Worm (Caenorhabditis elegans) whole organism, mixed stage, embryonic: ENCODE data around the gene hsp-43.
A peak's percentile ranks its signal among the peaks of the same experiment; 100 is the strongest.

Source experiments
- M03D4.4 ChIP-seq: sonication (generic microtip); optimal IDR thresholded peaks from 2 replicates; lab custom pipeline; 2017; ENCODE audit warnings: mild to moderate bottlenecking, missing genetic modification characterization, missing compliant biosample characterization
- bed-3 ChIP-seq: fragments of 200-800 bp; sonication (Bioruptor generic); optimal IDR thresholded peaks from 3 replicates; lab custom pipeline; 2018; ENCODE audit warnings: mild to moderate bottlenecking, missing genetic modification characterization, moderate library complexity, missing compliant biosample characterization
- blmp-1 ChIP-seq: fragments of 150-350 bp; optimal IDR thresholded peaks from 2 replicates; lab custom pipeline; 2014; ENCODE audit warnings: missing biosample characterization, missing genetic modification characterization
- ceh-39 ChIP-seq: fragments of 150-350 bp; optimal IDR thresholded peaks from 2 replicates; lab custom pipeline; 2014; ENCODE audit warnings: missing biosample characterization, missing genetic modification characterization
- ceh-43 ChIP-seq: fragments of 200-800 bp; sonication (Bioruptor generic); optimal IDR thresholded peaks from 2 replicates; lab custom pipeline; 2018; ENCODE audit warnings: mild to moderate bottlenecking, missing genetic modification characterization, moderate library complexity, missing compliant biosample characterization
- ceh-83 ChIP-seq: fragments of 200-800 bp; sonication (Bioruptor generic); optimal IDR thresholded peaks from 2 replicates; lab custom pipeline; 2018; ENCODE audit warnings: mild to moderate bottlenecking, missing genetic modification characterization, missing compliant biosample characterization
- ces-1 ChIP-seq: fragments of 150-350 bp; optimal IDR thresholded peaks from 2 replicates; lab custom pipeline; 2014; ENCODE audit warnings: missing biosample characterization, missing genetic modification reagents, missing genetic modification characterization
- cnd-1 ChIP-seq: fragments of 200-800 bp; sonication (Bioruptor generic); optimal IDR thresholded peaks from 2 replicates; lab custom pipeline; 2018; ENCODE audit warnings: mild to moderate bottlenecking, missing genetic modification characterization, missing compliant biosample characterization
- drap-1 ChIP-seq: fragments of 200-800 bp; sonication (Bioruptor generic); optimal IDR thresholded peaks from 3 replicates; lab custom pipeline; 2018; ENCODE audit warnings: mild to moderate bottlenecking, missing genetic modification characterization, missing compliant biosample characterization
- elt-1 ChIP-seq: sonication (generic microtip); optimal IDR thresholded peaks from 2 replicates; lab custom pipeline; 2017; ENCODE audit warnings: missing genetic modification characterization, mild to moderate bottlenecking, missing compliant biosample characterization, antibody characterized with exemption, moderate library complexity, borderline replicate concordance; ENCODE audit not compliant: insufficient read depth
- elt-3 ChIP-seq: fragments of 150-350 bp; optimal IDR thresholded peaks from 2 replicates; lab custom pipeline; 2014; ENCODE audit warnings: missing biosample characterization, missing genetic modification characterization
- flh-1 ChIP-seq: fragments of 200-800 bp; sonication (Bioruptor generic); optimal IDR thresholded peaks from 2 replicates; lab custom pipeline; 2018; ENCODE audit warnings: mild to moderate bottlenecking, missing genetic modification characterization, moderate library complexity, missing compliant biosample characterization
- ham-2 ChIP-seq: fragments of 200-800 bp; sonication (Bioruptor generic); optimal IDR thresholded peaks from 2 replicates; lab custom pipeline; 2018; ENCODE audit warnings: mild to moderate bottlenecking, missing genetic modification characterization, missing compliant biosample characterization
- hlh-1 ChIP-seq: fragments of 150-350 bp; optimal IDR thresholded peaks from 2 replicates; lab custom pipeline; 2014; ENCODE audit warnings: missing biosample characterization, missing genetic modification reagents, missing genetic modification characterization
- lin-13 ChIP-seq: fragments of 150-350 bp; optimal IDR thresholded peaks from 2 replicates; lab custom pipeline; 2014; ENCODE audit warnings: missing biosample characterization, missing genetic modification characterization
- lin-32 ChIP-seq: fragments of 200-800 bp; sonication (Bioruptor generic); optimal IDR thresholded peaks from 2 replicates; lab custom pipeline; 2018; ENCODE audit warnings: mild to moderate bottlenecking, missing genetic modification characterization, missing compliant biosample characterization
- lsy-2 ChIP-seq: fragments of 150-350 bp; optimal IDR thresholded peaks from 2 replicates; lab custom pipeline; 2014; ENCODE audit warnings: missing biosample characterization, missing genetic modification characterization
- mab-5 ChIP-seq: fragments of 150-350 bp; optimal IDR thresholded peaks from 2 replicates; lab custom pipeline; 2014; ENCODE audit warnings: missing biosample characterization, missing genetic modification characterization
- mep-1 ChIP-seq: fragments of 150-350 bp; optimal IDR thresholded peaks from 2 replicates; lab custom pipeline; 2017; ENCODE audit warnings: missing biosample characterization, missing genetic modification reagents, missing genetic modification characterization, inconsistent platforms
- mls-2 ChIP-seq: sonication (generic microtip); optimal IDR thresholded peaks from 2 replicates; lab custom pipeline; 2016; ENCODE audit warnings: mild to moderate bottlenecking, missing genetic modification characterization, moderate library complexity, missing compliant biosample characterization
- nhr-12 ChIP-seq: fragments of 150-350 bp; optimal IDR thresholded peaks from 2 replicates; lab custom pipeline; 2014; ENCODE audit warnings: missing biosample characterization, missing genetic modification characterization
- nhr-2 ChIP-seq: fragments of 150-350 bp; optimal IDR thresholded peaks from 2 replicates; lab custom pipeline; 2014; ENCODE audit warnings: missing biosample characterization, missing genetic modification characterization
- nhr-237 ChIP-seq: fragments of 150-350 bp; optimal IDR thresholded peaks from 2 replicates; lab custom pipeline; 2014; ENCODE audit warnings: missing biosample characterization, missing genetic modification characterization
- nhr-28 ChIP-seq: fragments of 150-350 bp; optimal IDR thresholded peaks from 2 replicates; lab custom pipeline; 2014; ENCODE audit warnings: missing biosample characterization, missing genetic modification characterization
- nhr-76 ChIP-seq: sonication (generic microtip); optimal IDR thresholded peaks from 2 replicates; lab custom pipeline; 2017; ENCODE audit warnings: missing biosample characterization, missing genetic modification characterization
- pha-4 ChIP-seq: fragments of 150-350 bp; optimal IDR thresholded peaks from 2 replicates; lab custom pipeline; 2018; ENCODE audit warnings: missing biosample characterization, missing genetic modification reagents, missing genetic modification characterization
- sem-2 ChIP-seq: fragments of 200-800 bp; sonication (Bioruptor generic); optimal IDR thresholded peaks from 2 replicates; lab custom pipeline; 2018; ENCODE audit warnings: mild to moderate bottlenecking, missing genetic modification characterization, missing compliant biosample characterization
- snpc-4 ChIP-seq: fragments of 150-350 bp; optimal IDR thresholded peaks from 2 replicates; lab custom pipeline; 2014; ENCODE audit warnings: missing biosample characterization, missing genetic modification characterization
- sptf-1 ChIP-seq: sonication (generic microtip); optimal IDR thresholded peaks from 2 replicates; lab custom pipeline; 2017; ENCODE audit warnings: mild to moderate bottlenecking, missing genetic modification characterization, moderate library complexity, missing compliant biosample characterization
- tbx-8 ChIP-seq: fragments of 200-800 bp; sonication (Bioruptor generic); optimal IDR thresholded peaks from 2 replicates; lab custom pipeline; 2018; ENCODE audit warnings: mild to moderate bottlenecking, missing genetic modification characterization, moderate library complexity, missing compliant biosample characterization
- unc-120 ChIP-seq: sonication (generic microtip); optimal IDR thresholded peaks from 2 replicates; lab custom pipeline; 2017; ENCODE audit warnings: missing genetic modification characterization, missing compliant biosample characterization; ENCODE audit not compliant: poor library complexity, severe bottlenecking
- unc-39 ChIP-seq: fragments of 150-350 bp; optimal IDR thresholded peaks from 2 replicates; lab custom pipeline; 2014; ENCODE audit warnings: missing biosample characterization, missing genetic modification characterization
- unc-62 ChIP-seq: fragments of 150-350 bp; optimal IDR thresholded peaks from 2 replicates; lab custom pipeline; 2014; ENCODE audit warnings: missing biosample characterization, missing genetic modification reagents, missing genetic modification characterization
- zip-8 ChIP-seq: fragments of 150-350 bp; optimal IDR thresholded peaks from 2 replicates; lab custom pipeline; 2014; ENCODE audit warnings: missing biosample characterization, missing genetic modification characterization
- ztf-11 ChIP-seq: fragments of 150-350 bp; optimal IDR thresholded peaks from 2 replicates; lab custom pipeline; 2014; ENCODE audit warnings: missing biosample characterization, missing genetic modification characterization

Gene hsp-43

ce11 chrX:6224841-6225240 is 10.5 kb downstream of the hsp-43 start:
- TF ChIP-seq mep-1 (tag; lab: Kevin White, UChicago) (no peak), zip-8 (tag; lab: Kevin White, UChicago) (no peak), cnd-1 (tag; lab: Kevin White, UChicago) (peak; percentile 82), nhr-12 (tag; lab: Kevin White, UChicago) (no peak), ces-1 (GFP tag; lab: Kevin White, UChicago) (no peak), blmp-1 (tag; lab: Kevin White, UChicago) (no peak), unc-120 (peak; percentile 72), nhr-2 (tag; lab: Kevin White, UChicago) (no peak), nhr-28 (no peak), unc-39 (tag; lab: Kevin White, UChicago) (no peak), ztf-11 (tag; lab: Kevin White, UChicago) (no peak), tbx-8 (GFP tag; lab: Kevin White, UChicago) (no peak), lsy-2 (tag; lab: Kevin White, UChicago) (no peak), lin-32 (GFP tag; lab: Kevin White, UChicago) (peak; percentile 28), snpc-4 (tag; lab: Kevin White, UChicago) (no peak), nhr-237 (tag; lab: Kevin White, UChicago) (no peak), elt-3 (tag; lab: Kevin White, UChicago) (no peak), mab-5 (tag; lab: Kevin White, UChicago) (peak; percentile 82), pha-4 (tag; lab: Kevin White, UChicago) (no peak), hlh-1 (peak; percentile 93), unc-62 (GFP tag; lab: Kevin White, UChicago) (peak; percentile 96), lin-13 (tag; lab: Kevin White, UChicago) (peak; percentile 28)

ce11 chrX:6221097-6221496 is 14.2 kb downstream of the hsp-43 start:
- TF ChIP-seq unc-120 (no peak), nhr-2 (tag; lab: Kevin White, UChicago) (no peak), ceh-39 (tag; lab: Kevin White, UChicago) (no peak), mep-1 (tag; lab: Kevin White, UChicago) (no peak), drap-1 (GFP tag; lab: Kevin White, UChicago) (no peak), unc-62 (GFP tag; lab: Kevin White, UChicago) (no peak), blmp-1 (tag; lab: Kevin White, UChicago) (no peak), nhr-28 (no peak), ceh-83 (GFP tag; lab: Kevin White, UChicago) (no peak), nhr-76 (tag; lab: Kevin White, UChicago) (no peak), mab-5 (tag; lab: Kevin White, UChicago) (no peak), lsy-2 (tag; lab: Kevin White, UChicago) (no peak)

DNA sequence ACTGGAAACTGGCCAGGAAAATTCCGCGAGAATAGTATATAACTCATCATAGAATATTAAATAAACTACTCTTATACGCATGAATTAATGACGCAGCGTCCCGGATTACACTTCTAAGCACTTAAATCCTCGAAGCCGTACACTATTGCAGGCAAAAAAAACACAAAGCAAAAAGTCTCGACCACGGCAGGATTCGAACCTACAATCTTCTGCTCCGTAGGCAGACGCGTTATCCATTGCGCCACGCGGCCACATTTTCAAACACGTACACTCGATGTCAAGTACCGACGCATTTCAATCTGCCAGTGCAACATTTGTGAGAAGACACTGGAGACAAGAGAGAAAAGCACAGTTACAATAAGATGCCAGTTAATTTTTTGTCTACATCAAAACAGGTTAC is 15.5 kb downstream of the hsp-43 start:
- TF ChIP-seq cnd-1 (tag; lab: Kevin White, UChicago) (peak; percentile 40), M03D4.4 (tag; lab: Kevin White, UChicago) (peak; percentile 55), hlh-1 (peak; percentile 5), lin-13 (tag; lab: Kevin White, UChicago) (peak; percentile 21), ham-2 (GFP tag; lab: Kevin White, UChicago) (no peak), nhr-76 (tag; lab: Kevin White, UChicago) (no peak), sptf-1 (tag; lab: Kevin White, UChicago) (peak; percentile 82), ces-1 (GFP tag; lab: Kevin White, UChicago) (peak; percentile 7), flh-1 (GFP tag; lab: Kevin White, UChicago) (no peak), nhr-237 (tag; lab: Kevin White, UChicago) (no peak), mls-2 (peak; percentile 57), elt-1 (tag; lab: Kevin White, UChicago) (no peak), tbx-8 (GFP tag; lab: Kevin White, UChicago) (no peak), unc-120 (peak; percentile 33), ceh-83 (GFP tag; lab: Kevin White, UChicago) (peak; percentile 72), mep-1 (tag; lab: Kevin White, UChicago) (peak; percentile 18), mab-5 (tag; lab: Kevin White, UChicago) (no peak), drap-1 (GFP tag; lab: Kevin White, UChicago) (peak; percentile 68), sem-2 (no peak), unc-39 (tag; lab: Kevin White, UChicago) (no peak), bed-3 (GFP tag; lab: Kevin White, UChicago) (peak; percentile 56), ceh-43 (GFP tag; lab: Kevin White, UChicago) (peak; percentile 20), lin-32 (GFP tag; lab: Kevin White, UChicago) (peak; percentile 29)
